Fruit fly (Drosophila melanogaster) Kc167 (cell line): ENCODE data around the gene fz2.

ENCODE experiments used
- Sin3A ChIP-seq: fragments of >200 bp; optimal IDR thresholded peaks from 2 replicates; lab custom pipeline; 2018; ENCODE audit warnings: missing external identifiers
- h ChIP-seq: fragments of >200 bp; optimal IDR thresholded peaks from 3 replicates; lab custom pipeline; 2018; ENCODE audit warnings: missing external identifiers
- insv ChIP-seq: fragments of >200 bp; optimal IDR thresholded peaks from 3 replicates; lab custom pipeline; 2018; ENCODE audit warnings: missing external identifiers
- psq ChIP-seq: fragments of >200 bp; optimal IDR thresholded peaks from 2 replicates; lab custom pipeline; 2017; ENCODE audit warnings: missing external identifiers
- ttk ChIP-seq: sonication (Bioruptor generic); optimal IDR thresholded peaks from 2 replicates; lab custom pipeline; 2017; ENCODE audit warnings: missing external identifiers

dm6 chr3L:19214223-19214622 lies 20.9 kb downstream of the fz2 start:
- no peak for TF ChIP-seq psq
- no peak for TF ChIP-seq Sin3A (lab: Kevin White, UChicago)
- no peak for TF ChIP-seq insv (lab: Kevin White, UChicago)
- no peak for TF ChIP-seq h (lab: Kevin White, UChicago)
- no peak for TF ChIP-seq ttk
